Worm (Caenorhabditis elegans): ENCODE data around the gene vps-39.
A peak's percentile ranks its signal among the peaks of the same experiment; 100 is the strongest.
"Not testable (repeated sequence)": the region's sequence is repeated elsewhere in the genome, so short reads cannot be mapped to it uniquely, and the experiment has no call there.

Gene vps-39

ce11 chrV:14064422-14064821, 26.2 kb upstream of the vps-39 start, which contains the start of gene D1086.21:
Gene D1086.21 (plus strand): TSS chrV:14064722.
- TF ChIP-seq hmbx-1 (tag; optimal IDR thresholded peaks at IDR 0.05) (no peak), ceh-13 (GFP tag; optimal IDR thresholded peaks at IDR 0.05) (no peak), tbx-11 (GFP tag; IDR thresholded peaks at IDR 0.05) (no peak), aly-1 (tag; optimal IDR thresholded peaks at IDR 0.05) (no peak), tra-4 (tag; optimal IDR thresholded peaks at IDR 0.05) (no peak), hnd-1 (tag; optimal IDR thresholded peaks at IDR 0.05) (no peak), scrt-1 (GFP tag; IDR thresholded peaks at IDR 0.05) (no peak), B0310.2 (tag; optimal IDR thresholded peaks at IDR 0.05) (no peak), F13C5.2 (tag; optimal IDR thresholded peaks at IDR 0.05) (no peak), ets-7 (tag; optimal IDR thresholded peaks at IDR 0.05) (no peak), hmg-4 (GFP tag; optimal IDR thresholded peaks at IDR 0.05) (no peak)

- no peak for TF ChIP-seq aly-1 (tag; optimal IDR thresholded peaks at IDR 0.05)
- no peak for TF ChIP-seq hnd-1 (tag; optimal IDR thresholded peaks at IDR 0.05)
- no peak for TF ChIP-seq F13C5.2 (tag; optimal IDR thresholded peaks at IDR 0.05)
- TF ChIP-seq B0310.2 (tag; optimal IDR thresholded peaks at IDR 0.05) = no peak
- TF ChIP-seq tbx-11 (GFP tag; IDR thresholded peaks at IDR 0.05) = no peak
- TF ChIP-seq ets-7 (tag; optimal IDR thresholded peaks at IDR 0.05) = no peak
- TF ChIP-seq scrt-1 (GFP tag; IDR thresholded peaks at IDR 0.05) = no peak
- no peak for TF ChIP-seq ama-1 (optimal IDR thresholded peaks at IDR 0.05)
- TF ChIP-seq sea-1 (GFP tag; conservative IDR thresholded peaks at IDR 0.05) = no peak
- TF ChIP-seq tbx-37 (GFP tag; conservative IDR thresholded peaks at IDR 0.05) = no peak
- no peak for TF ChIP-seq tra-4 (tag; optimal IDR thresholded peaks at IDR 0.05)
- TF ChIP-seq flt-1 (GFP tag; IDR thresholded peaks at IDR 0.05) = no peak
- no peak for TF ChIP-seq ceh-13 (GFP tag; optimal IDR thresholded peaks at IDR 0.05)
- TF ChIP-seq pes-1 (GFP tag; IDR thresholded peaks at IDR 0.05) = no peak
- no peak for TF ChIP-seq ceh-36 (tag; optimal IDR thresholded peaks at IDR 0.05)
- TF ChIP-seq hmg-4 (GFP tag; optimal IDR thresholded peaks at IDR 0.05) = no peak
- no peak for TF ChIP-seq hmbx-1 (tag; optimal IDR thresholded peaks at IDR 0.05)
Observed at ce11 chrV:14063980-14064379, 25.8 kb upstream of the vps-39 start.

ce11 chrV:14057540-14057939, 19.4 kb upstream of the vps-39 start, which contains the start of gene F58D12.3:
Gene F58D12.3 (plus strand): TSS chrV:14057840.
- TF ChIP-seq ets-7 (tag; optimal IDR thresholded peaks at IDR 0.05) (no peak), ceh-13 (GFP tag; optimal IDR thresholded peaks at IDR 0.05) (no peak), hmbx-1 (tag; optimal IDR thresholded peaks at IDR 0.05) (no peak), hmg-4 (GFP tag; optimal IDR thresholded peaks at IDR 0.05) (no peak), pes-1 (GFP tag; IDR thresholded peaks at IDR 0.05) (no peak), scrt-1 (GFP tag; IDR thresholded peaks at IDR 0.05) (no peak), B0310.2 (tag; optimal IDR thresholded peaks at IDR 0.05) (no peak), hnd-1 (tag; optimal IDR thresholded peaks at IDR 0.05) (no peak), ceh-36 (tag; optimal IDR thresholded peaks at IDR 0.05) (no peak)

- peak; percentile 87 for TF ChIP-seq tbx-37 (GFP tag; conservative IDR thresholded peaks at IDR 0.05)
- peak; percentile 53; the same call in 1 of the 2 replicates for TF ChIP-seq flt-1 (GFP tag; IDR thresholded peaks at IDR 0.05)
- 0 out of 2 replicates have a peak, but pooled peaks have one; percentile 28 for TF ChIP-seq tbx-11 (GFP tag; IDR thresholded peaks at IDR 0.05)
- peak; percentile 76; the same call in 1 of the 2 replicates for TF ChIP-seq pes-1 (GFP tag; IDR thresholded peaks at IDR 0.05)
- TF ChIP-seq scrt-1 (GFP tag; IDR thresholded peaks at IDR 0.05) = 0 out of 2 replicates have a peak, but pooled peaks have one; percentile 53
- TF ChIP-seq ets-7 (tag; optimal IDR thresholded peaks at IDR 0.05) = peak; percentile 35
Observed at ce11 chrV:14055097-14055496, 16.9 kb upstream of the vps-39 start.

- TF ChIP-seq F13C5.2, ets-7, tra-4 (tag; optimal IDR thresholded peaks at IDR 0.05): not testable (repeated sequence)
Observed at ce11 chrV:14049274-14049673, 11.1 kb upstream of the vps-39 start, which contains the start of gene F58D12.1. Gene F58D12.1 (plus strand): TSS chrV:14049574.

ce11 chrV:14033649-14034048, 4.5 kb downstream of the vps-39 start, which contains the start of gene ins-10:
Gene ins-10 (plus strand): TSS chrV:14033949.
- TF ChIP-seq flt-1 (GFP tag; IDR thresholded peaks at IDR 0.05) (no peak), tbx-37 (GFP tag; conservative IDR thresholded peaks at IDR 0.05) (no peak), ceh-36 (tag; optimal IDR thresholded peaks at IDR 0.05) (no peak), B0310.2 (tag; optimal IDR thresholded peaks at IDR 0.05) (no peak), hmg-4 (GFP tag; optimal IDR thresholded peaks at IDR 0.05) (no peak), tbx-11 (GFP tag; IDR thresholded peaks at IDR 0.05) (no peak), ama-1 (optimal IDR thresholded peaks at IDR 0.05) (no peak), F13C5.2 (tag; optimal IDR thresholded peaks at IDR 0.05) (no peak), hnd-1 (tag; optimal IDR thresholded peaks at IDR 0.05) (no peak), pes-1 (GFP tag; IDR thresholded peaks at IDR 0.05) (no peak), hmbx-1 (tag; optimal IDR thresholded peaks at IDR 0.05) (no peak), tra-4 (tag; optimal IDR thresholded peaks at IDR 0.05) (no peak), ets-7 (tag; optimal IDR thresholded peaks at IDR 0.05) (no peak)

ce11 chrV:14028256-14028743, 9.9 kb downstream of the vps-39 start:
- no peak for TF ChIP-seq hmbx-1 (tag; optimal IDR thresholded peaks at IDR 0.05)
- no peak for TF ChIP-seq ceh-36 (tag; optimal IDR thresholded peaks at IDR 0.05)
- peak; percentile 2 for TF ChIP-seq B0310.2 (tag; optimal IDR thresholded peaks at IDR 0.05)
- TF ChIP-seq ama-1 (optimal IDR thresholded peaks at IDR 0.05) = peak; percentile 86
- TF ChIP-seq tra-4 (tag; optimal IDR thresholded peaks at IDR 0.05) = no peak
- TF ChIP-seq flt-1 (GFP tag; IDR thresholded peaks at IDR 0.05) = no peak
- TF ChIP-seq tbx-11 (GFP tag; IDR thresholded peaks at IDR 0.05) = 0 out of 2 replicates have a peak, but pooled peaks have one; percentile 32
- TF ChIP-seq aly-1 (tag; optimal IDR thresholded peaks at IDR 0.05) = peak; percentile 36
- TF ChIP-seq pes-1 (GFP tag; IDR thresholded peaks at IDR 0.05) = no peak
- no peak for TF ChIP-seq scrt-1 (GFP tag; IDR thresholded peaks at IDR 0.05)
- no peak for TF ChIP-seq ets-7 (tag; optimal IDR thresholded peaks at IDR 0.05)
- peak; percentile 41 for TF ChIP-seq hmg-4 (GFP tag; optimal IDR thresholded peaks at IDR 0.05)
- no peak for TF ChIP-seq hnd-1 (tag; optimal IDR thresholded peaks at IDR 0.05)
- TF ChIP-seq sea-1 (GFP tag; conservative IDR thresholded peaks at IDR 0.05) = peak; percentile 72; the same call in 1 of the 2 replicates
- no peak for TF ChIP-seq ceh-13 (GFP tag; optimal IDR thresholded peaks at IDR 0.05)
- no peak for TF ChIP-seq F13C5.2 (tag; optimal IDR thresholded peaks at IDR 0.05)
- no peak for TF ChIP-seq tbx-37 (GFP tag; conservative IDR thresholded peaks at IDR 0.05)
